Worm (Caenorhabditis elegans): ENCODE data around the gene col-68.

DNA sequence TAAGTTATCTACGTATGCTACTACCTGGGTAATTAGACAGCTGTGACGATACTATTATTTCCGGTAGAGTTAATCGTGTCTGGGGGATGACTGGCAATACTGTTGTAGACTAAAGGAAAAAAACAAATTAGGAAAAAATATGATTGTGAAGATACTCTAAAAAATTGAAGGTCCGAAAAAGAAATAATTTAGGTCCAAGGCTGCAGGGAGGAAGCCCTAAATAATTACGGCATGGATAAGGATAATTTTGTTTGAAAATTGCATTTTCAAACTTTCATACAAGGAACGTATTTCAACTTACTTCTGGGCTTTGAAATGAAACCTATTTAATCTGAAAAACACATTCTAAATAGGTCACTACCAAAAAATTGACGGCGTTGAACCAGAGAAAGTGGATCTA is 24.6 kb downstream of the col-68 start, which contains the start of gene srd-3:
- no peak for TF ChIP-seq aly-1 (tag; optimal IDR thresholded peaks at IDR 0.05)
- TF ChIP-seq hnd-1 (tag; optimal IDR thresholded peaks at IDR 0.05): no peak
- no peak for TF ChIP-seq tbx-37 (GFP tag; conservative IDR thresholded peaks at IDR 0.05)
- TF ChIP-seq tbx-11 (GFP tag; IDR thresholded peaks at IDR 0.05): no peak
- TF ChIP-seq ama-1 (optimal IDR thresholded peaks at IDR 0.05): no peak
- no peak for TF ChIP-seq flt-1 (GFP tag; IDR thresholded peaks at IDR 0.05)
- TF ChIP-seq B0310.2 (tag; optimal IDR thresholded peaks at IDR 0.05): no peak
- no peak for TF ChIP-seq sea-1 (GFP tag; conservative IDR thresholded peaks at IDR 0.05)
- TF ChIP-seq pes-1 (GFP tag; IDR thresholded peaks at IDR 0.05): no peak
- TF ChIP-seq ceh-36 (tag; optimal IDR thresholded peaks at IDR 0.05): no peak
- TF ChIP-seq hmg-4 (GFP tag; optimal IDR thresholded peaks at IDR 0.05): no peak
- TF ChIP-seq hmbx-1 (tag; optimal IDR thresholded peaks at IDR 0.05): no peak

All from whole organism, early embryonic.